Fruit fly (Drosophila melanogaster) whole organism, adult: Measurements from ENCODE around the gene fid.
A peak's percentile ranks its signal among the peaks of the same experiment; 100 is the strongest.

Experiments used
- CG12768 ChIP-seq: fragments of 200-800 bp; sonication (Bioruptor generic); optimal IDR thresholded peaks from 2 replicates; lab custom pipeline; 2017; ENCODE audit warnings: missing biosample characterization, missing genetic modification characterization, mild to moderate bottlenecking, moderate library complexity, missing genetic modification reagents
- CG14711 ChIP-seq: fragments of 200-800 bp; sonication (Bioruptor generic); optimal IDR thresholded peaks from 2 replicates; lab custom pipeline; 2018; ENCODE audit warnings: missing biosample characterization, mild to moderate bottlenecking, missing genetic modification characterization, moderate library complexity
- CG1620 ChIP-seq: fragments of 200-800 bp; sonication (Bioruptor generic); optimal IDR thresholded peaks from 2 replicates; lab custom pipeline; 2016; ENCODE audit warnings: missing biosample characterization, missing genetic modification characterization
- CG33017 ChIP-seq: fragments of 200-800 bp; sonication (Bioruptor generic); optimal IDR thresholded peaks from 2 replicates; lab custom pipeline; 2018; ENCODE audit warnings: missing biosample characterization, mild to moderate bottlenecking, missing genetic modification characterization, moderate library complexity
- Mnt ChIP-seq: fragments of 200-800 bp; sonication (Bioruptor generic); optimal IDR thresholded peaks from 2 replicates; lab custom pipeline; 2016; ENCODE audit warnings: missing biosample characterization, mild to moderate bottlenecking, missing genetic modification characterization
- cic ChIP-seq: fragments of 200-800 bp; sonication (Bioruptor generic); optimal IDR thresholded peaks from 2 replicates; lab custom pipeline; 2017; ENCODE audit warnings: missing biosample characterization, mild to moderate bottlenecking, missing genetic modification characterization, moderate library complexity
- kay ChIP-seq: fragments of 200-800 bp; sonication (Bioruptor generic); peaks from one replicate; lab custom pipeline; 2016; ENCODE audit warnings: missing biosample characterization, missing genetic modification characterization, borderline replicate concordance
- ovo ChIP-seq: fragments of 200-800 bp; sonication (Bioruptor generic); optimal IDR thresholded peaks from 2 replicates; lab custom pipeline; 2016; ENCODE audit warnings: missing biosample characterization, missing genetic modification characterization

DNA sequence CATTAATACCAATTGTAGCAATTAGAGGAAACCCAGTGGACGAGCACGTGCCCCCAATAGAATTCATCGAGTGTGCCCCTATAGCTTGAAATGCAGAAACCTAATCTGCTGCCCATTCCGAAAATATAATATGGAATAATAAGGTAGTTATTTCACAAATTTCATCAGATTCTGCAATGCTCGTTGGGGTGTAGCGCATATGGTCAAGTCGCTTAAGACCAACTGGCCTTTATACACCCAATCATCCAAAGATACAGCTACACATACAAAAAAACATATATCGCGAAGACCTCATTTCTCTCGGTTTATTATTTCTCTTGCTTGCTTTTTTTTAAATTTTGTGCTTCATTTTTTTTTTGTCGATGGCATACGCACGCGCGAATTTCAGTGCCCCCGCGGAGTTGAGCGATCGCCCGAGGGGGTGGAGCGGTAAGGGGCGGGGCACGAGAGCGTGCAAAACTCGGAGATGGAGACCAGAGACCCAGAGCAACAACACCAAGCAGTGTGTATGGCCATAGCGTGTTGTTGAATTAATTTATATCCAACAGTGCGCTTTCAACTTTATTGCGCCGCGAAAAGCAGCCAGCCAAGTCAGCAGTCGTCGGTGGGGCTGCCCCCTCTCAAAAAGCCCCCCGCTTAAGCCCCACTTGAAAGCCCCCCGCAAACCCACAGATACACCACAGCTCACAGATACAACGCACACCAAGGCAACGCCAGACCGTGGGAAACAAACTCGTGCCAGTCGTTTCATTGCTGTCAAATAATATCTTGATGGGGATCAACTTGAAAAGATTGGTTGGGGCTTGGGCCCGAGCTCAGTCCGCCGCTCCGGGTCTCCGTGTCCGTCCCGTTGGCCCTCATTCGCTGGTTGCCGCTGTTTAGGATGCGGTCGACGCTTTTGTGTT lies 38.3 kb downstream of the fid start:
- TF ChIP-seq CG14711 (tag; lab: Kevin White, UChicago) (no peak), Mnt (GFP tag; lab: Kevin White, UChicago) (no peak), CG1620 (GFP tag; lab: Kevin White, UChicago) (no peak), ovo (peak; percentile 3), CG12768 (GFP tag; lab: Kevin White, UChicago) (peak; percentile 76), kay (GFP tag; lab: Kevin White, UChicago) (no peak), CG33017 (no peak), cic (peak; percentile 21)
